Fruit fly (Drosophila melanogaster): ENCODE measurements around the gene MESR3.

dm6 chr2L:18612106-18612505 lies 5.0 kb upstream of the MESR3 start, which contains the start of gene Atac2:
- no peak for TF ChIP-seq psq (optimal IDR thresholded peaks at IDR 0.05)
- TF ChIP-seq CG8478 (optimal IDR thresholded peaks at IDR 0.05) = no peak
